Worm (Caenorhabditis elegans) whole organism, L3 larva: ENCODE measurements around the gene cima-1.

ENCODE experiments used
- R02D3.7 ChIP-seq: fragments of 150-350 bp; optimal IDR thresholded peaks from 2 replicates; lab custom pipeline; 2014; ENCODE audit warnings: missing biosample characterization, missing genetic modification characterization
- aly-2 ChIP-seq: fragments of 150-350 bp; optimal IDR thresholded peaks from 2 replicates; lab custom pipeline; 2014; ENCODE audit warnings: missing biosample characterization, missing genetic modification characterization
- ceh-16 ChIP-seq: sonication (generic microtip); optimal IDR thresholded peaks from 2 replicates; lab custom pipeline; 2017; ENCODE audit warnings: missing biosample characterization, missing genetic modification characterization
- ceh-28 ChIP-seq: fragments of 150-350 bp; optimal IDR thresholded peaks from 2 replicates; lab custom pipeline; 2014; ENCODE audit warnings: missing biosample characterization, missing genetic modification reagents, missing genetic modification characterization
- daf-12 ChIP-seq: fragments of 150-350 bp; optimal IDR thresholded peaks from 2 replicates; lab custom pipeline; 2014; ENCODE audit warnings: missing biosample characterization, missing genetic modification reagents, missing genetic modification characterization
- egl-27 ChIP-seq: sonication (generic microtip); optimal IDR thresholded peaks from 4 replicates; lab custom pipeline; 2017; ENCODE audit warnings: missing biosample characterization, missing genetic modification reagents, missing genetic modification characterization
- elt-1 ChIP-seq: fragments of 150-350 bp; optimal IDR thresholded peaks from 2 replicates; lab custom pipeline; 2014; ENCODE audit warnings: missing biosample characterization, missing genetic modification characterization
- fkh-10 ChIP-seq: sonication (generic microtip); optimal IDR thresholded peaks from 2 replicates; lab custom pipeline; 2017; ENCODE audit warnings: missing biosample characterization, missing genetic modification reagents, missing genetic modification characterization
- fkh-2 ChIP-seq: fragments of 150-350 bp; optimal IDR thresholded peaks from 2 replicates; lab custom pipeline; 2014; ENCODE audit warnings: missing biosample characterization, missing genetic modification reagents, missing genetic modification characterization
- fos-1 ChIP-seq: fragments of 150-350 bp; optimal IDR thresholded peaks from 2 replicates; lab custom pipeline; 2014; ENCODE audit warnings: missing biosample characterization, missing genetic modification characterization
- hmg-11 ChIP-seq: sonication (generic microtip); optimal IDR thresholded peaks from 2 replicates; lab custom pipeline; 2016; ENCODE audit warnings: missing genetic modification characterization, missing compliant biosample characterization
- jun-1 ChIP-seq: fragments of 150-350 bp; optimal IDR thresholded peaks from 2 replicates; lab custom pipeline; 2014; ENCODE audit warnings: missing biosample characterization, missing genetic modification reagents, missing genetic modification characterization
- lin-39 ChIP-seq: fragments of 150-350 bp; optimal IDR thresholded peaks from 2 replicates; lab custom pipeline; 2018; ENCODE audit warnings: missing biosample characterization, missing genetic modification reagents, missing genetic modification characterization
- lsy-12 ChIP-seq: sonication (generic microtip); optimal IDR thresholded peaks from 2 replicates; lab custom pipeline; 2016; ENCODE audit warnings: mild to moderate bottlenecking, missing genetic modification characterization, missing compliant biosample characterization
- mdl-1 ChIP-seq: fragments of 150-350 bp; optimal IDR thresholded peaks from 2 replicates; lab custom pipeline; 2014; ENCODE audit warnings: missing biosample characterization, missing genetic modification characterization
- mml-1 ChIP-seq: fragments of 150-350 bp; sonication (generic microtip); optimal IDR thresholded peaks from 3 replicates; lab custom pipeline; 2014; ENCODE audit warnings: missing biosample characterization, missing genetic modification characterization
- nfya-1 ChIP-seq: sonication (generic microtip); optimal IDR thresholded peaks from 2 replicates; lab custom pipeline; 2017; ENCODE audit warnings: missing genetic modification characterization, mild to moderate bottlenecking, missing compliant biosample characterization, antibody characterized with exemption, moderate library complexity; ENCODE audit not compliant: insufficient read depth
- nhr-11 ChIP-seq: fragments of 150-350 bp; optimal IDR thresholded peaks from 2 replicates; lab custom pipeline; 2014; ENCODE audit warnings: missing biosample characterization, missing genetic modification characterization
- nhr-23 ChIP-seq: fragments of 150-350 bp; optimal IDR thresholded peaks from 2 replicates; lab custom pipeline; 2014; ENCODE audit warnings: missing biosample characterization, missing genetic modification reagents, missing genetic modification characterization
- nhr-237 ChIP-seq: fragments of 150-350 bp; optimal IDR thresholded peaks from 2 replicates; lab custom pipeline; 2014; ENCODE audit warnings: missing biosample characterization, missing genetic modification characterization
- nhr-25 ChIP-seq: sonication (generic microtip); optimal IDR thresholded peaks from 2 replicates; lab custom pipeline; 2017; ENCODE audit warnings: missing biosample characterization, missing genetic modification characterization
- nhr-67 ChIP-seq: fragments of 150-350 bp; optimal IDR thresholded peaks from 2 replicates; lab custom pipeline; 2014; ENCODE audit warnings: missing biosample characterization, missing genetic modification characterization
- nhr-76 ChIP-seq: fragments of 150-350 bp; sonication (generic microtip); optimal IDR thresholded peaks from 5 replicates; lab custom pipeline; 2014; ENCODE audit warnings: missing biosample characterization, missing genetic modification characterization
- pha-4 ChIP-seq: fragments of 150-350 bp; optimal IDR thresholded peaks from 2 replicates; lab custom pipeline; 2014; ENCODE audit warnings: missing biosample characterization, missing genetic modification reagents, missing genetic modification characterization
- pqm-1 ChIP-seq: fragments of 150-350 bp; optimal IDR thresholded peaks from 2 replicates; lab custom pipeline; 2017; ENCODE audit warnings: missing biosample characterization, missing genetic modification characterization, inconsistent platforms
- skn-1 ChIP-seq: fragments of 150-350 bp; optimal IDR thresholded peaks from 2 replicates; lab custom pipeline; 2014; ENCODE audit warnings: missing biosample characterization, missing genetic modification characterization
- snpc-4 ChIP-seq: fragments of 150-350 bp; optimal IDR thresholded peaks from 2 replicates; lab custom pipeline; 2014; ENCODE audit warnings: missing biosample characterization, missing genetic modification characterization
- unc-39 ChIP-seq: sonication (generic microtip); optimal IDR thresholded peaks from 4 replicates; lab custom pipeline; 2017; ENCODE audit warnings: missing biosample characterization, missing genetic modification characterization

cima-1 gene

DNA sequence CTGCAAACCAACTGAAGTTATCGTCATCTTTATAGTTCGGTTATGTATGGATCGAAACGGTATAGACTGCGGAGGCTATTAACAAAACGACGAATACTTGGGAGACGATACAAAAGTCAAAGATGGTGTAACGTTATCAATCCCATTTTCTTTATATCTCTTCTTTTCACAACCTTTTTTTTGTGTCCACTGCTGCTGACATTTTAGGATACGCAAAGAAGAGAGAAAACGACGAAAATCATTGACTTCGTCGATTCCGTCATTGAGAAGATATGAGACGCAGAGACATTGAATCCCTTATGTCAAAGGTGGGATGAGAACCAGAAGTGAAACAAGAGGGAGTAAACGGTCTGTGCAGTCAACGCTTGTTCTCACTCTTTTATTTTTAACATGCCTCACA lies at the start of gene cima-1:
TSS of gene cima-1 (plus strand) at position 340 of the 400 bp plus-strand sequence.
- peak; percentile 13 for TF ChIP-seq nhr-23 (tag; lab: Kevin White, UChicago)
- TF ChIP-seq nhr-25 (tag; lab: Kevin White, UChicago): peak; percentile 12
- no peak for TF ChIP-seq unc-39

DNA sequence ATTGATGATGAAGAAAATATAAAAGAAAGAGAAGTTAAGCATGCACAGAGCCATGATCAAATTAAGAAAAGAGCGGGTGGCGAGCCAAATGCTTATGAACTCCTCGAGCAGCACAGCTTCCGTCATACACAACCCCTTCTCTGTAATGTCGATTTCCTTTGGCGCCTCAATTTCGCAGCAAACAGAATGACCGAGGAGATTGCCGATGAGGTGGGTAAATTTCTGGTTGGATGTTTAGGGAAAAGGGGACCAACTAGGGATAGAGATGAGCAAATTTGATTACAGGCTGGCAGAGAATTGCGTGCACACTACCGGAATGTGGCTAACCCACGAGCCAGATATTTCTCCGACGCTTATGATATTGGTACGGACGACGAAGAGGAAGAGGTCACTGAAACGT lies 45.8 kb upstream of the cima-1 start:
- no peak for TF ChIP-seq fkh-10 (GFP tag; lab: Kevin White, UChicago)
- no peak for TF ChIP-seq mml-1 (tag; lab: Kevin White, UChicago)
- no peak for TF ChIP-seq R02D3.7 (tag; lab: Kevin White, UChicago)
- TF ChIP-seq lsy-12 (tag; lab: Kevin White, UChicago): no peak
- no peak for TF ChIP-seq aly-2 (tag; lab: Kevin White, UChicago)
- TF ChIP-seq nhr-11 (tag; lab: Kevin White, UChicago): no peak
- TF ChIP-seq ceh-28 (tag; lab: Kevin White, UChicago): no peak
- no peak for TF ChIP-seq snpc-4 (tag; lab: Kevin White, UChicago)
- TF ChIP-seq elt-1 (tag; lab: Kevin White, UChicago): no peak
- no peak for TF ChIP-seq fkh-2 (tag; lab: Kevin White, UChicago)
- TF ChIP-seq pha-4 (tag; lab: Kevin White, UChicago): no peak
- no peak for TF ChIP-seq fos-1 (tag; lab: Kevin White, UChicago)
- no peak for TF ChIP-seq lin-39
- TF ChIP-seq daf-12 (tag; lab: Kevin White, UChicago): no peak
- no peak for TF ChIP-seq ceh-16 (tag; lab: Kevin White, UChicago)
- no peak for TF ChIP-seq nhr-67 (tag; lab: Kevin White, UChicago)
- no peak for TF ChIP-seq nhr-25 (tag; lab: Kevin White, UChicago)
- TF ChIP-seq skn-1 (tag; lab: Kevin White, UChicago): no peak
- TF ChIP-seq, all 47 proteins: peak for 0

DNA sequence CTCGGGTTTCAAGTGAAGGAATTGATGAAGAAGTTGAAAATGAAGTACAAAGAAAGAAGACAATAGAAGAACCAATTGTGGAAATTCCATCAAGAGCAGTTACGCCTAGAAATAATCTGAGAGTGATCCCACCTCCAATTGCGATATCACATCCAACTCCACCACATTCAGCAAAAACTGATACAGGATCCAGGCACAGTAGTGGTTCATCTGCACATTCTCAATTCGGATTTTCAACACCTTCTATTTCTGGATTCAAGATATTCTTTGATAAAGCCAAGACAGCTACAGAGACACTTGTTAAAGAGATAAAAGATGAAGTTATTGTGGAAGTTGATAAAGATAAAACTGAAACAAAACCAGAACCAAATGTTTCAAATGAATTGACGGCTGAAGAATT lies 43.1 kb upstream of the cima-1 start:
- no peak for TF ChIP-seq fkh-10 (GFP tag; lab: Kevin White, UChicago)

DNA sequence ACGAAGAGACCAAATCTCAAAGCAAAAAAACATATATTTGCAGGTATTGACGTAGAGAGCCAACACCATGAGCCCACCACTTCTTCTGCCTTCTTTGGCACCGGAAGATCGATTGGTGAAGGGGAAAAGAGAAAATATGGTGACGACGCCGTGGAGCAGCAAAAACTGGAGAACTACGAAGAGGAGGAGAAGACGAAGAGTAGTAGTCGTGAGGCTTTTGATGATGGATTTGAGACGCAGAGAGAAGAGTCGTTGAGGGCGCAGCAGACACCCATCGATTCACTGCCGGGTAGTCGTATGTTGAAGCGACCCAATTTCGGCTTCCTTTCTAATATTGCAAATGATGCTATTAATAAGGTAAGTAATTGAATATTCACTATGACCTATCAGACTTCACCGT lies 39.9 kb upstream of the cima-1 start:
- TF ChIP-seq nfya-1 (tag; lab: Kevin White, UChicago) (peak; percentile 19), hmg-11 (tag; lab: Kevin White, UChicago) (peak; percentile 12), lin-39 (peak; percentile 74), pha-4 (tag; lab: Kevin White, UChicago) (no peak), fkh-10 (GFP tag; lab: Kevin White, UChicago) (peak; percentile 5)

DNA sequence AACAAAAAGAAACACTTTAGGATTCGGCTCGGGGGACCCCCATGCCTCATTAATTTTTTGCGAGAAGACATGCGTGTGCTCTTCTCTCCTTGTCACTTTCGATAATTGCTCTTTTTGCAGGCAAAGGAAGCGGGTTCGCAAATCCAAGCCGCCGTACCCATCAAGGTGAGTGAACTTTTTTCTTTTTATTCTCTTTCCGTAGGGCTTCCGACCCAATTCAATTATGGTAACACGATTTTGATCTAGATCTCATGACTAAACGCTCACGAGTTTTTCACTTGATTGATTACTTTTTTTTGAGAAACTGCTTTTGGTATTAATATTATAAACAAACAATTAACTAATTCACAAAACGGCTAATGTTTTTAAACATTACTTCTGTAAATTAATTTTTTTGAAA lies 38.7 kb upstream of the cima-1 start:
- TF ChIP-seq ceh-16 (tag; lab: Kevin White, UChicago) (no peak), pqm-1 (no peak), nhr-237 (no peak), nhr-76 (tag; lab: Kevin White, UChicago) (no peak)

DNA sequence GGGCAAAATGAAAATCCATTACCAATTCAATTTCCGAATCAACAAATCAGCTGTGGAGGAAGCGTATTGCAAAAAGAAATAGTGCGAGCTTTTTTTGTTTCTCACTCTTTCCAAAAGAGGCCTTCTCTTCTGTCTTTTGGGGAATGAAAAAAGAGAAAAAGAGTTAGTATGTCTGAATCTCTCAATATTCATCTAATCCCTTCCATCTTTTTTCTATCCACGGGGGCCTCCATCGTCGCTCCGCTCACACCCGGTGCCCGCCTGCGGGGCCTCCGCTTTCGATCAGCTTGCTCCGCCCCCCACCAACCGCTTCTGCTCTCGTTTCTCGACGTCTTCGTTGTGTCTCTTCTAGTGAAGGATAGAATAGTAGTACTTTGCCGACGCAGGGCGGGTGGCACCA lies 32.0 kb upstream of the cima-1 start:
- TF ChIP-seq nfya-1 (tag; lab: Kevin White, UChicago) (peak; percentile 51), mdl-1 (tag; lab: Kevin White, UChicago) (no peak), daf-12 (tag; lab: Kevin White, UChicago) (no peak), snpc-4 (tag; lab: Kevin White, UChicago) (peak; percentile 21), lin-39 (peak; percentile 69), hmg-11 (tag; lab: Kevin White, UChicago) (peak; percentile 14), fkh-10 (GFP tag; lab: Kevin White, UChicago) (peak; percentile 52)

DNA sequence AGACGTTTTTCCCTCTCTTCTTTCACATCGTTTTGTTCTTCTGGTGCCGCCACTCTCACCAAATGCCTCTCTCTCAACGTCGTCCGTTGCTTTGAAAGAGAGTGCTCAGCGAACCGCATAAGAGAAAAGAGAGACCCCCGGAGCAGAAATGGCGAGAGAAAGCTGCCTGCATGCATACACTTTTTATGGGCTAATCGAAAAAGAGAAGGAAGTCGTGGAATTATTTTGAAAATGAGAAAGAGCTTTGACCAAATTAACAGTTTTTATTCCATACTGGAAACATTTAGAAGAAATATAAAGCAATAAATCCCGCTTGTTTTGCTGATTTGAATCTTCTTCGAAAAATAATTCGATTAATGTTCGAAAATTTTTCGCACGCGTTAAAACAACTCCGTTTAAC lies 30.8 kb upstream of the cima-1 start:
- TF ChIP-seq pha-4 (tag; lab: Kevin White, UChicago) (no peak), nfya-1 (tag; lab: Kevin White, UChicago) (peak; percentile 40)

DNA sequence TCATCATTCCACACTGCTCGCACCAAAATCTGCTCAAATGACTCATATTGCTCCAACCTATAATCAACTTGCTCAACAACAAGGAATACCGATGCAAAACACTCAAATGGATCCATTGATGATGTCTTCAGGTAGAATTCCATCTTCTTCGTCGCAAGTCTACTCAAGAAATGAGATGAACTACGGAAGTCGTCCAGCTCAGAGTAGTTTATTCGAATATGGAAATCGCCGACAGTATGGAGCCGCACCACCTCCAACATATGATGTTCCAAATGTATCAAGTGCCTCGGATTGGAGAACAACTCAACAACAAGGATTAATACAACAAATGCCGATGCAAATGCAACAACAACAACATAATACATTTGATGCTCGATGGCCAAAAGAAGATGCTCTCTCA lies 28.2 kb upstream of the cima-1 start:
- TF ChIP-seq egl-27 (tag; lab: Kevin White, UChicago) (no peak), nhr-237 (no peak), jun-1 (tag; lab: Kevin White, UChicago) (no peak), fkh-2 (tag; lab: Kevin White, UChicago) (no peak)
